Worm (Caenorhabditis elegans): Measurements from ENCODE around the gene spn-4.

spn-4 gene

DNA sequence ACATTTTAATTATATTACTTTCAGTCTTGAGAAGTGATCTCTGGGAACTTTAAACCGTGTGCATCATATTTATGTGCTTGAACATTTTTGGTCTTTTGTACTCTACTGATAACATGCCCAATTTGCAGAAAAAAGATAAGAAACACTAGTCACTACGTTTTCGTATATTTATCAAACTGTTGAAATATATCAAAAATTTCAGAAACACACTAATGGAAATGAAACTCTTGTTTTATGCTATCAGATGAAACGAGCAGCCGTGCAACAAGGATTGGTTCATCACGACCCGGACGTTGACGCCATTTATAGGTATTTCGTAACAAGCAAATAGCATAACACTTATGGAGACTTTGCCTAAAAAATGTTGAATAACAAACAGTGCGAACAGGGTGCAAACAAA lies 38.7 kb upstream of the spn-4 start (continued):
- TF ChIP-seq mdl-1 (tag; optimal IDR thresholded peaks at IDR 0.05) = no peak
- no peak for TF ChIP-seq pha-4 (GFP tag; IDR thresholded peaks at IDR 0.05)
- no peak for TF ChIP-seq pha-4 (tag; optimal IDR thresholded peaks at IDR 0.05)
- TF ChIP-seq ceh-32 (tag; optimal IDR thresholded peaks at IDR 0.05; ENCODE audit: poor library complexity) = no peak
- no peak for TF ChIP-seq daf-8 (GFP tag; IDR thresholded peaks at IDR 0.05)
- no peak for TF ChIP-seq nhr-111 (GFP tag; optimal IDR thresholded peaks at IDR 0.05)
- no peak for TF ChIP-seq lin-13 (GFP tag; optimal IDR thresholded peaks at IDR 0.05)
- TF ChIP-seq nhr-6 (tag; optimal IDR thresholded peaks at IDR 0.05) = no peak
- no peak for TF ChIP-seq Y48G9A.11 (GFP tag; IDR thresholded peaks at IDR 0.05)
- no peak for TF ChIP-seq snpc-4 (tag; optimal IDR thresholded peaks at IDR 0.05)
- TF ChIP-seq egl-43 (GFP tag; IDR thresholded peaks at IDR 0.05) = no peak

DNA sequence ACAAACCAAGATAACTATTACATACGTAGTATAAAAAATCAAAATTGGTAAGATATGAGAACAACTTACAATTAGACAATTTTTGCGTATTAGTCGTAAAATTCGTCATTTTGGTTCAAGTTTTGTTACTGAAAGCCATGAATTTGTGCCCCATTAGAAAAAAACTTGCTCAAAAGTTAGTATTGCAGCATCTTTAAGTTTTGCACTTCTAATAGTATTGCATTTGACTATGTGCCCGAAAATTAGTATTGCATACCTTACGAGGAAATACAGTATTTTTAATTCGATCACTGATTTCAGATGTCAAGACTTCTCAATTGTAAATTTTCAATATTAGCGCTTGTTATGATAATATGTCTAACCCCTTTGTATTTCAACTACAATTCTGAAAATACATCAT lies 36.8 kb upstream of the spn-4 start, which contains the start of gene T15B7.8:
Gene T15B7.8 (plus strand): TSS at position 301 of the 400 bp plus-strand sequence.
- TF ChIP-seq unc-62 (GFP tag; optimal IDR thresholded peaks at IDR 0.05 in 1 of 2) = no peak
- no peak for TF ChIP-seq unc-62 (tag; optimal IDR thresholded peaks at IDR 0.05)
- no peak for TF ChIP-seq nhr-6 (tag; optimal IDR thresholded peaks at IDR 0.05)
- no peak for TF ChIP-seq vab-7 (GFP tag; IDR thresholded peaks at IDR 0.05)
- no peak for TF ChIP-seq lin-39 (tag; optimal IDR thresholded peaks at IDR 0.05)
- TF ChIP-seq ztf-11 (tag; optimal IDR thresholded peaks at IDR 0.05) = no peak
- TF ChIP-seq lim-7 (GFP tag; IDR thresholded peaks at IDR 0.05) = no peak
- TF ChIP-seq dve-1 (tag; optimal IDR thresholded peaks at IDR 0.05; ENCODE audit: insufficient read depth) = no peak
- no peak for TF ChIP-seq lin-1 (GFP tag; IDR thresholded peaks at IDR 0.05)

DNA sequence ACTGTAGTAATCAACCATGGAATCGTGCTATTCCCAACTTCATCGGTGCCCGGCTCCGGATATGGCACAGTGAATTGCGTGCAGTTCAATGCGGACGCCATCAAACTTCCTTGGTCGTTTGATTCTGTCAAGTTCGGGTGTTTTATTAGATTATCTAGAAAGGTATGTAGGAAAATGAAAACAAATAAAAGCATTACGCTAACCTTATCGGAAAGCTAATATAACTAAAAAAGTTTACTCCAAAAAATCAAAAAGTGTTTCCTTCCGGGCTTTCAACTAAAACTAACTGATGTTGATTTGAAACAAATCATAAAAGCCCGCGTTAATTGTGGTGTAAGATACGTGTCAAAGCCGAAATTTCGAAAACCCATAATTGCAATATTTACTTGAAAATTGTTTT lies 35.1 kb upstream of the spn-4 start, which contains the start of gene dmsr-13:
Gene dmsr-13 (minus strand): TSS at position 101 of the 400 bp plus-strand sequence.
- TF ChIP-seq daf-16 (GFP tag; optimal IDR thresholded peaks at IDR 0.05) (no peak), daf-16 (tag; optimal IDR thresholded peaks at IDR 0.05) (no peak), ZK546.5 (tag; optimal IDR thresholded peaks at IDR 0.05) (no peak), ama-1 (optimal IDR thresholded peaks at IDR 0.05) (no peak), nhr-76 (tag; optimal IDR thresholded peaks at IDR 0.05) (no peak)

DNA sequence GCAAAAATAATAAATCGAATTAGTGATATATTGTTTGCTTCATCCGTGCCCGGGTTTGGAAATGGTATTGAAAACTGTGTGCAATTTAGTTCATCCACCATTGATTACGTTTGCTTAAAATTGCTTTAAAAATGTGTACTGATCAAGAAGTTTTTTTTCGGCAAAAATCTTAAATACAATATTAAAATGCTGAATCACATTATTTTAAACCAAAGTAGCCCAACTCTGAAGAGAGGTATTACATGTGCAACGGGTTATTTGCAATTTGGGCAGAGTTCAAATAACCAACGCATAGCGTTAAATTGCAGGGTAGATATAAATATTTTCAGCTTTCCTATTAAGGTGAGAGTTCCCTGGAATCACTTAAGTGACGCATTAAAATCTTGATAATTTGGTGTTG lies 32.5 kb upstream of the spn-4 start, which contains the start of gene dmsr-14:
Gene dmsr-14 (minus strand): TSS at position 101 of the 400 bp plus-strand sequence.
- TF ChIP-seq vab-7 (GFP tag; IDR thresholded peaks at IDR 0.05) (no peak), unc-130 (GFP tag; optimal IDR thresholded peaks at IDR 0.05) (no peak), nhr-237 (tag; optimal IDR thresholded peaks at IDR 0.05) (no peak), ZK337.2 (GFP tag; IDR thresholded peaks at IDR 0.05) (no peak), F10B5.3 (tag; optimal IDR thresholded peaks at IDR 0.05) (no peak)

DNA sequence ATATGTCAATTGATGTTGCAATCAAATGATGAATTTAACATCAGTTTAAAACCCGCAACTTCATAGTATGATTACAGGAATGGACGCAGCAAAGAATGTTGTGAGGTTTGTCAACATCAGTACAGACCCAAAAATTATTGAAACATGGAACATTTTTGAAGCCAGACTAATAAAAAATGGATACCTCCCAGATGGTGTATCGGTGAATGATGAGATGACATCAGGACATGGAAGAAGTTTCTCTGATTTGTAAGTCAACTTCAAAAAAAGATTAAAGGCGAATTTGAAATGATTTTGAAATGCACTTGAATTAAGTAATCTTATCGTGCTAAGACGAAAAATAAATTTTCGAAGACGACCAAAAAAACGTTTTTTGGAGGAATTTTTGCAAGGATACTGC lies 29.2 kb upstream of the spn-4 start:
- TF ChIP-seq aha-1 (tag) (peak; percentile 65), unc-62 (GFP tag; optimal IDR thresholded peaks at IDR 0.05 in 1 of 2) (peak in 1 of 2 experiments; percentile 37), unc-62 (tag; optimal IDR thresholded peaks at IDR 0.05) (no peak), php-3 (GFP tag; IDR thresholded peaks at IDR 0.05) (no peak)

DNA sequence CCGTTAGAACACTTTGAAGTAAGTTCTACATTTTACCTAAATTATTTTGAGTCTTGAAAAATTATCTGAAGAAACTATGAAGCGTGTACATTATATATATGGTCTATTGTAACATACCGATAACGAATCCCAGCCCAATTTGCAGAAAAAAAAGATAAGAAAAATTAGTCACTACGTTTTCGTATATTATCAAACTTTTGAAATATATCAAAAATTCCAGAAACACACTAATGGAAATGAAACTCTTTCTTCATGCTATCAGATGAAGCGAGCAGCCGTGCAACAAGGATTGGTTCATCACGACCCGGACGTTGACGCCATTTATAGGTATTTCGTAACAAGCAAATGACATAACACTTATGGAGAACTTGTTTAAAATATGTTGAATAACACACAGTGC lies 27.2 kb upstream of the spn-4 start:
- TF ChIP-seq unc-62 (GFP tag; optimal IDR thresholded peaks at IDR 0.05 in 1 of 2) = peak in 1 of 2 experiments; percentile 40
- TF ChIP-seq unc-62 (tag; optimal IDR thresholded peaks at IDR 0.05) = no peak
- TF ChIP-seq dmd-6 (GFP tag; IDR thresholded peaks at IDR 0.05) = peak; percentile 83
- no peak for TF ChIP-seq nhr-41 (GFP tag; IDR thresholded peaks at IDR 0.05)
- no peak for TF ChIP-seq daf-16 (GFP tag; optimal IDR thresholded peaks at IDR 0.05)
- peak; percentile 8 for TF ChIP-seq daf-16 (tag; optimal IDR thresholded peaks at IDR 0.05)
- no peak for TF ChIP-seq aly-2 (tag; optimal IDR thresholded peaks at IDR 0.05)
- no peak for TF ChIP-seq mxl-3 (GFP tag; optimal IDR thresholded peaks at IDR 0.05)
- TF ChIP-seq nhr-28 (tag; optimal IDR thresholded peaks at IDR 0.05) = peak; percentile 61
- no peak for TF ChIP-seq ceh-62 (tag; optimal IDR thresholded peaks at IDR 0.05)
- no peak for TF ChIP-seq nhr-6 (tag; optimal IDR thresholded peaks at IDR 0.05)
- TF ChIP-seq pqm-1 (tag; optimal IDR thresholded peaks at IDR 0.05) = peak; percentile 89
- no peak for TF ChIP-seq fos-1 (tag; optimal IDR thresholded peaks at IDR 0.05)

Measured in whole organism, L4 larva.